Fruit fly (Drosophila melanogaster) whole organism, wandering third instar larva: ENCODE results near the gene CG13315.

Experiments
- Myc ChIP-seq: fragments of >200 bp; optimal IDR thresholded peaks from 2 replicates; lab custom pipeline; 2017
- Vsx2 ChIP-seq: fragments of 200-300, 225-300 bp; sonication (Bioruptor generic); optimal IDR thresholded peaks from 2 replicates; lab custom pipeline; 2018; ENCODE audit warnings: missing biosample characterization, missing genetic modification characterization; ENCODE audit not compliant: partially characterized antibody
- dsf ChIP-seq: sonication (Bioruptor generic); optimal IDR thresholded peaks from 2 replicates; lab custom pipeline; 2016; ENCODE audit warnings: missing biosample characterization, missing genetic modification characterization, borderline replicate concordance
- lola ChIP-seq: fragments of >200 bp; optimal IDR thresholded peaks from 2 replicates; lab custom pipeline; 2017; ENCODE audit warnings: missing biosample characterization, missing genetic modification characterization
- pan ChIP-seq: fragments of >200 bp; optimal IDR thresholded peaks from 2 replicates; lab custom pipeline; 2017
- psq ChIP-seq: fragments of 200-800 bp; sonication (Bioruptor generic); optimal IDR thresholded peaks from 3 replicates; lab custom pipeline; 2017; ENCODE audit warnings: missing biosample characterization, mild to moderate bottlenecking, missing genetic modification characterization, moderate library complexity
- rgr ChIP-seq: fragments of 200-800 bp; sonication (Bioruptor generic); optimal IDR thresholded peaks from 3 replicates; lab custom pipeline; 2016; ENCODE audit warnings: missing biosample characterization, mild to moderate bottlenecking, missing genetic modification characterization
- sv ChIP-seq: fragments of 200-800 bp; sonication (Bioruptor generic); optimal IDR thresholded peaks from 3 replicates; lab custom pipeline; 2016; ENCODE audit warnings: missing biosample characterization, missing genetic modification characterization
- usp ChIP-seq: fragments of >200 bp; optimal IDR thresholded peaks from 2 replicates; lab custom pipeline; 2017; ENCODE audit warnings: missing biosample characterization, missing genetic modification characterization

dm6 chr3L:9141998-9142397 is 45.3 kb downstream of the CG13315 start:
- no peak for TF ChIP-seq Vsx2 (GFP tag; lab: Kevin White, UChicago)
- no peak for TF ChIP-seq sv
- TF ChIP-seq lola (GFP tag; lab: Kevin White, UChicago), result no peak
- no peak for TF ChIP-seq pan (lab: Kevin White, UChicago)
- no peak for TF ChIP-seq dsf (GFP tag; lab: Kevin White, UChicago)
- TF ChIP-seq psq (GFP tag; lab: Kevin White, UChicago), result no peak
- no peak for TF ChIP-seq Myc
- no peak for TF ChIP-seq usp (GFP tag; lab: Kevin White, UChicago)
- no peak for TF ChIP-seq rgr (GFP tag; lab: Kevin White, UChicago)
